Worm (Caenorhabditis elegans): ENCODE data around the gene Y42H9B.3.

Y42H9B.3 gene

ce11 chrIV:8040610-8041317 lies 28.5 kb upstream of the Y42H9B.3 start:
- TF ChIP-seq gmeb-2 (tag; optimal IDR thresholded peaks at IDR 0.05) = no peak
- TF ChIP-seq tbx-2 (tag; optimal IDR thresholded peaks at IDR 0.05) = peak; percentile 17
- no peak for TF ChIP-seq unc-55 (GFP tag; optimal IDR thresholded peaks at IDR 0.05)
- TF ChIP-seq unc-42 (tag; optimal IDR thresholded peaks at IDR 0.05) = peak; percentile 89
- TF ChIP-seq eyg-1 (tag; optimal IDR thresholded peaks at IDR 0.05) = no peak
- TF ChIP-seq ceh-34 (tag; optimal IDR thresholded peaks at IDR 0.05) = peak; percentile 75
- TF ChIP-seq T23F11.4 (GFP tag; optimal IDR thresholded peaks at IDR 0.05) = no peak
- TF ChIP-seq ceh-31 (tag; optimal IDR thresholded peaks at IDR 0.05) = peak; percentile 31

- no peak for TF ChIP-seq sdc-2 (tag; optimal IDR thresholded peaks at IDR 0.05)
- no peak for TF ChIP-seq ceh-34 (tag; optimal IDR thresholded peaks at IDR 0.05)
- TF ChIP-seq dmd-4 (tag; optimal IDR thresholded peaks at IDR 0.05; ENCODE audit: borderline replicate concordance) = no peak
- no peak for TF ChIP-seq madf-2 (tag; optimal IDR thresholded peaks at IDR 0.05)
- TF ChIP-seq ceh-19 (GFP tag; optimal IDR thresholded peaks at IDR 0.05) = no peak
- no peak for TF ChIP-seq K02D7.2 (tag; optimal IDR thresholded peaks at IDR 0.05)
- TF ChIP-seq ceh-2 (tag; optimal IDR thresholded peaks at IDR 0.05) = no peak
- TF ChIP-seq pax-1 (tag; optimal IDR thresholded peaks at IDR 0.05) = no peak
- no peak for TF ChIP-seq elt-2 (tag; optimal IDR thresholded peaks at IDR 0.05)
- no peak for TF ChIP-seq pha-4 (tag; optimal IDR thresholded peaks at IDR 0.05)
- TF ChIP-seq K09A11.1 (tag; optimal IDR thresholded peaks at IDR 0.05; ENCODE audit: insufficient read depth) = no peak
- TF ChIP-seq nhr-232 (tag; optimal IDR thresholded peaks at IDR 0.05) = no peak
- no peak for TF ChIP-seq ceh-30 (tag; optimal IDR thresholded peaks at IDR 0.05)
- no peak for TF ChIP-seq ref-2 (tag; optimal IDR thresholded peaks at IDR 0.05)
- no peak for TF ChIP-seq fkh-6 (tag; optimal IDR thresholded peaks at IDR 0.05)
- no peak for TF ChIP-seq ttx-3 (tag; optimal IDR thresholded peaks at IDR 0.05)
- no peak for TF ChIP-seq pha-2 (tag; optimal IDR thresholded peaks at IDR 0.05)
- TF ChIP-seq ceh-6 (GFP tag; optimal IDR thresholded peaks at IDR 0.05) = no peak
- no peak for TF ChIP-seq fax-1 (tag; optimal IDR thresholded peaks at IDR 0.05)
Measured at ce11 chrIV:8036492-8036891, 24.3 kb upstream of the Y42H9B.3 start.

ce11 chrIV:8034182-8034581 lies 22.0 kb upstream of the Y42H9B.3 start:
- no peak for TF ChIP-seq ceh-34 (tag; optimal IDR thresholded peaks at IDR 0.05)
- no peak for TF ChIP-seq ceh-19 (GFP tag; optimal IDR thresholded peaks at IDR 0.05)
- TF ChIP-seq unc-3 (GFP tag; conservative IDR thresholded peaks at IDR 0.05) = no peak
- TF ChIP-seq unc-3 (tag; optimal IDR thresholded peaks at IDR 0.05) = no peak
- TF ChIP-seq ceh-31 (tag; optimal IDR thresholded peaks at IDR 0.05) = no peak
- TF ChIP-seq ama-1 (optimal IDR thresholded peaks at IDR 0.05) = no peak
- TF ChIP-seq ttx-3 (tag; optimal IDR thresholded peaks at IDR 0.05) = no peak
- TF ChIP-seq fax-1 (tag; optimal IDR thresholded peaks at IDR 0.05) = no peak
- no peak for TF ChIP-seq hlh-30 (tag; optimal IDR thresholded peaks at IDR 0.05; ENCODE audit: insufficient read depth)
- TF ChIP-seq tbx-2 (tag; optimal IDR thresholded peaks at IDR 0.05) = no peak
- TF ChIP-seq elt-4 (tag; optimal IDR thresholded peaks at IDR 0.05) = no peak
- no peak for TF ChIP-seq tbx-7 (tag; optimal IDR thresholded peaks at IDR 0.05)
- no peak for TF ChIP-seq eyg-1 (tag; optimal IDR thresholded peaks at IDR 0.05)
- no peak for TF ChIP-seq ceh-18 (tag; optimal IDR thresholded peaks at IDR 0.05)
- TF ChIP-seq npax-4 (tag; optimal IDR thresholded peaks at IDR 0.05) = no peak
- TF ChIP-seq syd-9 (tag; optimal IDR thresholded peaks at IDR 0.05) = no peak
- TF ChIP-seq nhr-11 (tag; optimal IDR thresholded peaks at IDR 0.05) = no peak
- TF ChIP-seq ceh-48 (tag; optimal IDR thresholded peaks at IDR 0.05) = no peak
- no peak for TF ChIP-seq hlh-15 (tag; optimal IDR thresholded peaks at IDR 0.05)
- TF ChIP-seq C38D4.7 (GFP tag; optimal IDR thresholded peaks at IDR 0.05) = no peak
- TF ChIP-seq fkh-6 (tag; optimal IDR thresholded peaks at IDR 0.05) = no peak
